Worm (Caenorhabditis elegans) whole organism, L4 larva: ENCODE results near the gene fbxa-30.

Source experiments
- F44E2.7 ChIP-seq: fragments of 200-800 bp; sonication (Bioruptor generic); IDR thresholded peaks from 2 replicates; pipeline ENCODE4 v2.1.2; 2022; ENCODE audit warnings: missing genetic modification characterization, missing compliant biosample characterization
- F49E8.2 ChIP-seq: sonication (generic microtip); optimal IDR thresholded peaks from 2 replicates; lab custom pipeline; 2016; ENCODE audit warnings: missing compliant biosample characterization, mild to moderate bottlenecking, missing genetic modification characterization, borderline replicate concordance
- aly-2 ChIP-seq: sonication (generic microtip); optimal IDR thresholded peaks from 2 replicates; lab custom pipeline; 2018; ENCODE audit warnings: missing biosample characterization, missing genetic modification characterization
- mdl-1 ChIP-seq, 2 experiments: fragments of 150-350 bp in 1 of 2; sonication (generic microtip) in 1 of 2; optimal IDR thresholded peaks; 2 replicates each; lab custom pipeline; 2014 to 2017; ENCODE audit warnings: missing biosample characterization in 2 of 2, missing genetic modification characterization in 2 of 2
- mdt-29 ChIP-seq: fragments of 200-800 bp; sonication (Bioruptor generic); IDR thresholded peaks from 2 replicates; pipeline ENCODE4 v1.3.6; 2022; ENCODE audit warnings: missing genetic modification reagents, missing genetic modification characterization, missing compliant biosample characterization
- pqm-1 ChIP-seq: sonication (generic microtip); optimal IDR thresholded peaks from 2 replicates; lab custom pipeline; 2017; ENCODE audit warnings: missing biosample characterization, missing genetic modification characterization
- skn-1 ChIP-seq: fragments of 150-350 bp; optimal IDR thresholded peaks from 2 replicates; lab custom pipeline; 2014; ENCODE audit warnings: missing biosample characterization, missing genetic modification characterization
- unc-130 ChIP-seq: sonication (generic microtip); optimal IDR thresholded peaks from 2 replicates; lab custom pipeline; 2016; ENCODE audit warnings: missing genetic modification reagents, missing genetic modification characterization, missing compliant biosample characterization
- ztf-11 ChIP-seq: fragments of 150-350 bp; optimal IDR thresholded peaks from 2 replicates; lab custom pipeline; 2014; ENCODE audit warnings: missing biosample characterization, missing genetic modification characterization

ce11 chrIII:1297604-1298003 is 22.2 kb upstream of the fbxa-30 start, which contains the start of gene fbxa-28:
- no peak for TF ChIP-seq F44E2.7 (GFP tag; lab: Robert Waterston, UW)
- no peak for TF ChIP-seq aly-2 (tag; lab: Kevin White, UChicago)
- no peak for TF ChIP-seq mdt-29 (GFP tag; lab: Robert Waterston, UW)
- TF ChIP-seq ztf-11 (tag; lab: Kevin White, UChicago), result no peak
- no peak for TF ChIP-seq F49E8.2
- TF ChIP-seq pqm-1, result no peak
- no peak for TF ChIP-seq unc-130 (GFP tag; lab: Kevin White, UChicago)
- no peak for TF ChIP-seq mdl-1 (tag; optimal IDR thresholded peaks at IDR 0.05; lab: Kevin White, UChicago)
- no peak for TF ChIP-seq skn-1 (tag; lab: Kevin White, UChicago)
